Worm (Caenorhabditis elegans) whole organism, late embryonic: ENCODE results near the gene C05C12.6.

Source experiments
- K02D7.2 ChIP-seq: sonication (generic microtip); optimal IDR thresholded peaks from 2 replicates; lab custom pipeline; 2017; ENCODE audit warnings: mild to moderate bottlenecking, missing genetic modification characterization, missing compliant biosample characterization
- nhr-11 ChIP-seq: fragments of 150-350 bp; optimal IDR thresholded peaks from 2 replicates; lab custom pipeline; 2014; ENCODE audit warnings: missing biosample characterization, missing genetic modification characterization
- nhr-232 ChIP-seq: sonication (generic microtip); optimal IDR thresholded peaks from 2 replicates; lab custom pipeline; 2016; ENCODE audit warnings: missing genetic modification characterization, missing compliant biosample characterization
- pqm-1 ChIP-seq: sonication (generic microtip); optimal IDR thresholded peaks from 2 replicates; lab custom pipeline; 2016; ENCODE audit warnings: missing genetic modification characterization, missing compliant biosample characterization
- rnt-1 ChIP-seq: sonication (generic microtip); optimal IDR thresholded peaks from 2 replicates; lab custom pipeline; 2016; ENCODE audit warnings: missing genetic modification characterization, missing compliant biosample characterization
- zip-5 ChIP-seq: sonication (generic microtip); optimal IDR thresholded peaks from 2 replicates; lab custom pipeline; 2016; ENCODE audit warnings: missing genetic modification characterization, missing compliant biosample characterization

- TF ChIP-seq rnt-1 (tag; lab: Kevin White, UChicago), result no peak
- no peak for TF ChIP-seq nhr-232
- TF ChIP-seq K02D7.2 (tag; lab: Kevin White, UChicago), result no peak
- TF ChIP-seq nhr-11, result no peak
- no peak for TF ChIP-seq pqm-1 (tag; lab: Kevin White, UChicago)
- TF ChIP-seq zip-5, result no peak
Measured at ce11 chrIV:11183013-11183412, 58.3 kb downstream of the C05C12.6 start, which contains the start of gene prx-14.
